Worm (Caenorhabditis elegans): Measurements from ENCODE around the gene fntb-1.

Gene fntb-1

ce11 chrV:14464368-14464767 is 16.9 kb downstream of the fntb-1 start, which contains the start of gene F08H9.4:
TSS of gene F08H9.4 (minus strand) at chrV:14464428.
- no peak for TF ChIP-seq dmd-4 (tag; optimal IDR thresholded peaks at IDR 0.05; ENCODE audit: borderline replicate concordance)
- no peak for TF ChIP-seq gmeb-2 (tag; optimal IDR thresholded peaks at IDR 0.05)
- no peak for TF ChIP-seq K09A11.1 (tag; optimal IDR thresholded peaks at IDR 0.05; ENCODE audit: insufficient read depth)
- TF ChIP-seq pag-3 (tag; optimal IDR thresholded peaks at IDR 0.05; ENCODE audit: borderline replicate concordance), result no peak
- no peak for TF ChIP-seq dve-1 (tag; optimal IDR thresholded peaks at IDR 0.05)
- TF ChIP-seq odd-2 (tag; optimal IDR thresholded peaks at IDR 0.05), result no peak
- TF ChIP-seq tbx-7 (tag; optimal IDR thresholded peaks at IDR 0.05), result no peak
- TF ChIP-seq mec-3 (tag; optimal IDR thresholded peaks at IDR 0.05; ENCODE audit: borderline replicate concordance), result no peak
- no peak for TF ChIP-seq Y22D7AL.16 (tag; optimal IDR thresholded peaks at IDR 0.05)
- no peak for TF ChIP-seq ceh-9 (tag; optimal IDR thresholded peaks at IDR 0.05)
- TF ChIP-seq C38D4.7 (GFP tag; optimal IDR thresholded peaks at IDR 0.05), result no peak
- TF ChIP-seq ceh-34 (tag; optimal IDR thresholded peaks at IDR 0.05), result no peak
- TF ChIP-seq sdc-2 (tag; optimal IDR thresholded peaks at IDR 0.05), result no peak
- no peak for TF ChIP-seq pha-2 (tag; optimal IDR thresholded peaks at IDR 0.05)
- no peak for TF ChIP-seq hlh-15 (tag; optimal IDR thresholded peaks at IDR 0.05)
- TF ChIP-seq T23F11.4 (GFP tag; optimal IDR thresholded peaks at IDR 0.05), result no peak
- TF ChIP-seq unc-55 (GFP tag; optimal IDR thresholded peaks at IDR 0.05), result no peak
- no peak for TF ChIP-seq elt-2 (tag; optimal IDR thresholded peaks at IDR 0.05)
- no peak for TF ChIP-seq syd-9 (tag; optimal IDR thresholded peaks at IDR 0.05)

- TF ChIP-seq ceh-6 (GFP tag; optimal IDR thresholded peaks at IDR 0.05), result no peak
- no peak for TF ChIP-seq ceh-2 (tag; optimal IDR thresholded peaks at IDR 0.05)
- TF ChIP-seq ceh-14 (tag; optimal IDR thresholded peaks at IDR 0.05), result no peak
- no peak for TF ChIP-seq gmeb-2 (tag; optimal IDR thresholded peaks at IDR 0.05)
- TF ChIP-seq Y22D7AL.16 (tag; optimal IDR thresholded peaks at IDR 0.05), result no peak
- TF ChIP-seq elt-4 (tag; optimal IDR thresholded peaks at IDR 0.05), result no peak
- TF ChIP-seq dve-1 (tag; optimal IDR thresholded peaks at IDR 0.05), result no peak
- TF ChIP-seq K02D7.2 (tag; optimal IDR thresholded peaks at IDR 0.05), result no peak
- no peak for TF ChIP-seq unc-86 (tag; optimal IDR thresholded peaks at IDR 0.05)
Measured at ce11 chrV:14468196-14468874, 20.9 kb downstream of the fntb-1 start, which contains the start of gene srz-97. TSS of gene srz-97 (minus strand) at chrV:14468246.

ce11 chrV:14468931-14469330 is 21.5 kb downstream of the fntb-1 start, which contains the start of gene clec-57:
TSS of gene clec-57 (plus strand) at chrV:14469231.
- no peak for TF ChIP-seq syd-9 (tag; optimal IDR thresholded peaks at IDR 0.05)
- TF ChIP-seq ceh-34 (tag; optimal IDR thresholded peaks at IDR 0.05), result no peak
- TF ChIP-seq K09A11.1 (tag; optimal IDR thresholded peaks at IDR 0.05; ENCODE audit: insufficient read depth), result no peak
- TF ChIP-seq hlh-6 (tag; optimal IDR thresholded peaks at IDR 0.05), result no peak
- no peak for TF ChIP-seq ets-4 (tag; optimal IDR thresholded peaks at IDR 0.05)
- no peak for TF ChIP-seq ttx-3 (tag; optimal IDR thresholded peaks at IDR 0.05)
- no peak for TF ChIP-seq pqm-1 (tag; optimal IDR thresholded peaks at IDR 0.05)
- no peak for TF ChIP-seq ceh-2 (tag; optimal IDR thresholded peaks at IDR 0.05)
- no peak for TF ChIP-seq pat-9 (tag; optimal IDR thresholded peaks at IDR 0.05)
- no peak for TF ChIP-seq elt-2 (tag; optimal IDR thresholded peaks at IDR 0.05)
- no peak for TF ChIP-seq F13H6.1 (tag; optimal IDR thresholded peaks at IDR 0.05)
- TF ChIP-seq hlh-30 (tag; optimal IDR thresholded peaks at IDR 0.05; ENCODE audit: insufficient read depth), result no peak

- TF ChIP-seq fkh-10 (GFP tag; optimal IDR thresholded peaks at IDR 0.05), result no peak
- no peak for TF ChIP-seq rnt-1 (tag; optimal IDR thresholded peaks at IDR 0.05)
- TF ChIP-seq mec-3 (tag; optimal IDR thresholded peaks at IDR 0.05; ENCODE audit: borderline replicate concordance), result no peak
- no peak for TF ChIP-seq T23F11.4 (GFP tag; optimal IDR thresholded peaks at IDR 0.05)
- TF ChIP-seq fax-1 (tag; optimal IDR thresholded peaks at IDR 0.05), result no peak
- no peak for TF ChIP-seq ceh-30 (tag; optimal IDR thresholded peaks at IDR 0.05)
- TF ChIP-seq unc-3 (GFP tag; conservative IDR thresholded peaks at IDR 0.05), result no peak
- no peak for TF ChIP-seq unc-3 (tag; optimal IDR thresholded peaks at IDR 0.05)
- TF ChIP-seq syd-9 (tag; optimal IDR thresholded peaks at IDR 0.05), result no peak
- no peak for TF ChIP-seq elt-4 (tag; optimal IDR thresholded peaks at IDR 0.05)
- no peak for TF ChIP-seq tbx-7 (tag; optimal IDR thresholded peaks at IDR 0.05)
- TF ChIP-seq ahr-1 (tag; optimal IDR thresholded peaks at IDR 0.05), result no peak
- TF ChIP-seq pha-4 (tag; optimal IDR thresholded peaks at IDR 0.05), result no peak
- no peak for TF ChIP-seq pros-1 (tag; optimal IDR thresholded peaks at IDR 0.05)
- no peak for TF ChIP-seq gmeb-2 (tag; optimal IDR thresholded peaks at IDR 0.05)
- no peak for TF ChIP-seq pha-2 (tag; optimal IDR thresholded peaks at IDR 0.05)
- TF ChIP-seq pqm-1 (tag; optimal IDR thresholded peaks at IDR 0.05), result no peak
- no peak for TF ChIP-seq ttx-3 (tag; optimal IDR thresholded peaks at IDR 0.05)
- TF ChIP-seq ceh-19 (GFP tag; optimal IDR thresholded peaks at IDR 0.05), result no peak
- no peak for TF ChIP-seq madf-2 (tag; optimal IDR thresholded peaks at IDR 0.05)
Measured at ce11 chrV:14472229-14472628, 24.8 kb downstream of the fntb-1 start, which contains the start of gene clec-227. TSS of gene clec-227 (plus strand) at chrV:14472529.
